Worm (Caenorhabditis elegans): ENCODE measurements around the gene rps-24.

DNA sequence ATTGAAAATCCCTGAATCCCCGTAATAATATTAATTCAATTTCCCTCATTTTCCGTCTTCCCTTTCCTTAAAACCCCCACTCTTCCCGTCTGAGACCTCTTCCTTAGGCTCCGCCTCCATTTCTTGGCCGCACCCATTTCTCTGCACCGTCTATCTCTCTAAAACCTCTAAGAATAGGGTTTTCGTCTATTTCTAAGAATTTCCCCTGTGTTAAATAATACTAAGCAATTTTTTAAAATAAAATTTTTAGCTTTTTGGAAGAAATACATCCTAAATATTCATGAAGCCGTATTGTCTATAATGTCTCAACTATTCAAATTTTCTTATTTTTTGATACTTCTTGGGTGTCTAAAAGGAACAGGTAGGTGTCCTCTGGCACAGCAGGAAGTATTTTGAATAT is 46.2 kb upstream of the rps-24 start, which contains the start of gene cdh-8:
- TF ChIP-seq pqm-1 (tag; optimal IDR thresholded peaks at IDR 0.05) = no peak
- TF ChIP-seq unc-86 (tag; optimal IDR thresholded peaks at IDR 0.05) = no peak
- no peak for TF ChIP-seq nhr-47 (tag; optimal IDR thresholded peaks at IDR 0.05)
- no peak for TF ChIP-seq nhr-76 (tag; optimal IDR thresholded peaks at IDR 0.05)
- no peak for TF ChIP-seq skn-1 (tag; optimal IDR thresholded peaks at IDR 0.05)
- no peak for TF ChIP-seq ets-5 (GFP tag; IDR thresholded peaks at IDR 0.05)
- TF ChIP-seq ama-1 (optimal IDR thresholded peaks at IDR 0.05) = no peak
- TF ChIP-seq lin-39 (tag; optimal IDR thresholded peaks at IDR 0.05) = no peak
